Worm (Caenorhabditis elegans): Measurements from ENCODE around the gene CC8.2.

DNA sequence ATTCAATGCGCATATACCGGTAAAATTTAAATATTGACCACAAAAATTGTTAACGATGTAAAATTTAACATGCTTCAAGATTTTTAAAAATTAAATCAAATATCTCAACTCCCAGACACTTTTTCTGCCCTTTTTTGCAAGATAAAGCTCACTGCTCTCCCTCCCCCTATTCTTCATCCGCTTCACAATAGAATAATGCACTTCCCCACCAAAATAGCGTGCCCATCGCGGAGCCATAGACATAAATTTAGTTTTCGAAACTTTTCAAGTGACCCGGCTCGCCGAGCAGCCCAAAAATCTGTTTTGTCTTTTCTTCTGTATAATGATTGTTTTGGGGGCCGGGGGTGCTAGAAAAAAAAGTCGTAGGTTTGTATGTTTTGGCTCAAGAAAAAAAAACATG lies 19.3 kb upstream of the CC8.2 start:
- TF ChIP-seq fkh-10 (GFP tag; optimal IDR thresholded peaks at IDR 0.05): no peak
- no peak for TF ChIP-seq unc-86 (tag; optimal IDR thresholded peaks at IDR 0.05)
- TF ChIP-seq nfya-1 (tag; optimal IDR thresholded peaks at IDR 0.05): no peak
- no peak for TF ChIP-seq ama-1 (optimal IDR thresholded peaks at IDR 0.05)
- TF ChIP-seq ceh-45 (GFP tag; IDR thresholded peaks at IDR 0.05): no peak
- TF ChIP-seq rnt-1 (tag; optimal IDR thresholded peaks at IDR 0.05): no peak
- TF ChIP-seq unc-42 (tag; optimal IDR thresholded peaks at IDR 0.05): peak; percentile 82

All from whole organism, late embryonic.